Worm (Caenorhabditis elegans) whole organism, early embryonic: ENCODE results near the gene irld-38.

ENCODE experiments used
- ama-1 ChIP-seq: fragments of 150-350 bp; optimal IDR thresholded peaks from 2 replicates; lab custom pipeline; 2014
- hmbx-1 ChIP-seq: sonication (generic microtip); optimal IDR thresholded peaks from 2 replicates; lab custom pipeline; 2016; ENCODE audit warnings: mild to moderate bottlenecking, missing genetic modification characterization, missing compliant biosample characterization
- tbx-37 ChIP-seq: fragments of 200-800 bp; sonication (Bioruptor generic); conservative IDR thresholded peaks from 2 replicates; pipeline ENCODE4 v1.3.6; 2022; ENCODE audit warnings: missing genetic modification reagents, missing genetic modification characterization, missing compliant biosample characterization

ce11 chrV:3069101-3069500 is 36.9 kb upstream of the irld-38 start, which contains the start of gene str-40:
- no peak for TF ChIP-seq ama-1
- no peak for TF ChIP-seq hmbx-1 (tag; lab: Kevin White, UChicago)
- TF ChIP-seq tbx-37 (GFP tag; lab: Robert Waterston, UW) = no peak
